Worm (Caenorhabditis elegans): ENCODE data around the gene F07G11.1.

ce11 chrV:7282037-7282436, 25.2 kb upstream of the F07G11.1 start, which contains the start of gene C13A2.3:
- TF ChIP-seq F39B2.1 (GFP tag; IDR thresholded peaks at IDR 0.05) (no peak), K11D2.4 (GFP tag; IDR thresholded peaks at IDR 0.05) (no peak), ztf-28 (GFP tag; IDR thresholded peaks at IDR 0.05) (no peak), pha-4 (tag; optimal IDR thresholded peaks at IDR 0.05) (no peak), ccch-3 (GFP tag; optimal IDR thresholded peaks at IDR 0.05) (no peak), rec-8 (tag; optimal IDR thresholded peaks at IDR 0.05) (no peak), lin-26 (GFP tag; IDR thresholded peaks at IDR 0.05) (no peak), dpl-1 (GFP tag; optimal IDR thresholded peaks at IDR 0.05) (no peak), F52B5.7 (tag; optimal IDR thresholded peaks at IDR 0.05) (no peak), cebp-2 (GFP tag; IDR thresholded peaks at IDR 0.05) (no peak), unc-62 (GFP tag; optimal IDR thresholded peaks at IDR 0.05) (no peak), hlh-12 (tag; optimal IDR thresholded peaks at IDR 0.05) (no peak)

Measured in whole organism, young adult.